Worm (Caenorhabditis elegans) whole organism, early embryonic: Measurements from ENCODE around the gene gbas-1.

Source experiments
- ama-1 ChIP-seq: fragments of 150-350 bp; optimal IDR thresholded peaks from 2 replicates; lab custom pipeline; 2014
- ceh-13 ChIP-seq: fragments of 200-800 bp; sonication (Bioruptor generic); optimal IDR thresholded peaks from 2 replicates; lab custom pipeline; 2018; ENCODE audit warnings: mild to moderate bottlenecking, missing genetic modification characterization, missing compliant biosample characterization
- flt-1 ChIP-seq: fragments of 200-800 bp; sonication (Bioruptor generic); IDR thresholded peaks from 2 replicates; pipeline ENCODE4 v1.3.6; 2022; ENCODE audit warnings: missing genetic modification characterization, missing compliant biosample characterization
- hnd-1 ChIP-seq: sonication (generic microtip); optimal IDR thresholded peaks from 2 replicates; lab custom pipeline; 2016; ENCODE audit warnings: missing genetic modification characterization, missing compliant biosample characterization
- tbx-11 ChIP-seq: fragments of 200-800 bp; sonication (Bioruptor generic); IDR thresholded peaks from 2 replicates; pipeline ENCODE4 v1.3.6; 2022; ENCODE audit warnings: missing genetic modification characterization, missing compliant biosample characterization
- tra-4 ChIP-seq: sonication (generic microtip); optimal IDR thresholded peaks from 2 replicates; lab custom pipeline; 2017; ENCODE audit warnings: missing genetic modification characterization, missing compliant biosample characterization

- TF ChIP-seq ama-1 (lab: Kevin White, UChicago) (no peak), flt-1 (GFP tag; lab: Robert Waterston, UW) (no peak), hnd-1 (tag; lab: Kevin White, UChicago) (no peak), tbx-11 (GFP tag; lab: Robert Waterston, UW) (no peak), ceh-13 (no peak), tra-4 (tag; lab: Kevin White, UChicago) (no peak)
Measured at ce11 chrII:2481621-2482020, 23.1 kb upstream of the gbas-1 start, which contains the start of gene F53G2.2.
